Fruit fly (Drosophila melanogaster): ENCODE results near the gene CG42590.

DNA sequence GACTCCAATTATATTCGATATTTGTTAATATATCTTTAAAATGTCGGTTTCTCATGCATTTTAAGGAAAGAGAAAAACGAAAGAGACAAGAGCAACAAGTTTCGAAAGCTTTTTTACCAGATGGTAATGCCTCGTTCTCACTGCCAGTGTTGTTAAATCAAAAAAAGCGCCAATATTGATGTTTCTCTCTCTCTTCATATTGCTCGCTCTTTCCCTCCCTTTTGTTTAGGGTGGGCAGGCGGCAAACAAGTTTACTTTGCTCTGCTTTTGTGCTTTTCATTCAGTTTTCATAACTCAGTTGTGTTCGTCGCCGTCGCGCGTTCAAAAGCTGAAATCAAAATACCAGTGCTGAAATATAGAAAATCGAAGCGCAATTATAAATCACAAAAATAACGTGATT, 12.8 kb upstream of the CG42590 start:
- TF ChIP-seq CTCF (optimal IDR thresholded peaks at IDR 0.05) = no peak
- no peak for TF ChIP-seq CG8478 (optimal IDR thresholded peaks at IDR 0.05)

Measured in S2 (cell line).